Worm (Caenorhabditis elegans) whole organism, L4 larva: ENCODE measurements around the gene unk-1.

Source experiments
- D1046.2 ChIP-seq: fragments of 200-800 bp; sonication (Bioruptor generic); IDR thresholded peaks from 2 replicates; pipeline ENCODE4 v1.3.6; 2022; ENCODE audit warnings: missing genetic modification characterization, missing compliant biosample characterization
- R02D3.7 ChIP-seq: fragments of 150-350 bp; sonication (generic microtip); optimal IDR thresholded peaks from 3 replicates; lab custom pipeline; 2014; ENCODE audit warnings: missing biosample characterization, missing genetic modification characterization
- aha-1 ChIP-seq: fragments of 150-350 bp; peaks from one replicate; lab custom pipeline; 2014; ENCODE audit warnings: missing biosample characterization, missing genetic modification characterization
- ceh-44 ChIP-seq: fragments of 200-800 bp; sonication (Bioruptor generic); IDR thresholded peaks from 2 replicates; pipeline ENCODE4 v1.3.6; 2022; ENCODE audit warnings: missing genetic modification reagents, missing genetic modification characterization, missing compliant biosample characterization
- cey-2 ChIP-seq: sonication (generic microtip); optimal IDR thresholded peaks from 3 replicates; lab custom pipeline; 2017; ENCODE audit warnings: missing genetic modification characterization, mild to moderate bottlenecking, missing compliant biosample characterization, antibody characterized with exemption, borderline replicate concordance; ENCODE audit not compliant: insufficient read depth
- daf-12 ChIP-seq: fragments of 150-350 bp; optimal IDR thresholded peaks from 2 replicates; lab custom pipeline; 2014; ENCODE audit warnings: missing biosample characterization, missing genetic modification reagents, missing genetic modification characterization
- daf-16 ChIP-seq, 3 experiments: sonication (generic microtip); optimal IDR thresholded peaks; 2 replicates each; lab custom pipeline; 2016 to 2017; ENCODE audit warnings: missing genetic modification characterization in 3 of 3, missing genetic modification reagents in 3 of 3, mild to moderate bottlenecking in 2 of 3, missing compliant biosample characterization in 2 of 3, missing biosample characterization in 1 of 3, moderate library complexity in 1 of 3
- daf-8 ChIP-seq: fragments of 200-800 bp; sonication (Bioruptor generic); IDR thresholded peaks from 2 replicates; pipeline ENCODE4 v1.3.6; 2022; ENCODE audit warnings: missing genetic modification characterization, missing compliant biosample characterization
- dmd-6 ChIP-seq: fragments of 200-800 bp; sonication (Bioruptor generic); IDR thresholded peaks from 2 replicates; pipeline ENCODE4 v1.3.6; 2022; ENCODE audit warnings: missing genetic modification reagents, missing genetic modification characterization, missing compliant biosample characterization
- dve-1 ChIP-seq: sonication (generic microtip); optimal IDR thresholded peaks from 2 replicates; lab custom pipeline; 2017; ENCODE audit warnings: antibody characterized with exemption, mild to moderate bottlenecking, missing genetic modification characterization, missing compliant biosample characterization; ENCODE audit not compliant: insufficient read depth
- hlh-11 ChIP-seq: fragments of 200-800 bp; sonication (Bioruptor generic); optimal IDR thresholded peaks from 2 replicates; lab custom pipeline; 2018; ENCODE audit warnings: mild to moderate bottlenecking, missing genetic modification characterization, missing compliant biosample characterization
- hlh-30 ChIP-seq: sonication (generic microtip); optimal IDR thresholded peaks from 2 replicates; lab custom pipeline; 2017; ENCODE audit warnings: antibody characterized with exemption, mild to moderate bottlenecking, missing genetic modification characterization, missing compliant biosample characterization; ENCODE audit not compliant: insufficient read depth
- lsy-2 ChIP-seq, 2 experiments: fragments of 150-350 bp in 1 of 2; sonication (generic microtip) in 1 of 2; optimal IDR thresholded peaks; 2 replicates each; lab custom pipeline; 2014 to 2017; ENCODE audit warnings: missing biosample characterization in 2 of 2, missing genetic modification characterization in 2 of 2
- madf-5 ChIP-seq, 2 experiments: fragments of 200-800 bp; sonication (Bioruptor generic); IDR thresholded peaks; 2 replicates each; pipeline ENCODE4 v1.3.6; 2022; ENCODE audit warnings: missing compliant biosample characterization in 2 of 2, missing genetic modification characterization in 2 of 2
- mes-2 ChIP-seq: sonication (generic microtip); optimal IDR thresholded peaks from 2 replicates; lab custom pipeline; 2016; ENCODE audit warnings: missing genotype, mild to moderate bottlenecking, missing genetic modification characterization, missing compliant biosample characterization; ENCODE audit not compliant: poor library complexity, severe bottlenecking
- mxl-3 ChIP-seq: fragments of 200-800 bp; sonication (Bioruptor generic); optimal IDR thresholded peaks from 2 replicates; lab custom pipeline; 2018; ENCODE audit warnings: mild to moderate bottlenecking, missing genetic modification characterization, missing compliant biosample characterization
- nhr-102 ChIP-seq: sonication (generic microtip); optimal IDR thresholded peaks from 2 replicates; lab custom pipeline; 2016; ENCODE audit warnings: mild to moderate bottlenecking, missing genetic modification characterization, moderate library complexity, missing compliant biosample characterization
- nhr-25 ChIP-seq: sonication (generic microtip); optimal IDR thresholded peaks from 2 replicates; lab custom pipeline; 2017; ENCODE audit warnings: missing genetic modification characterization, mild to moderate bottlenecking, missing compliant biosample characterization, antibody characterized with exemption, moderate library complexity, borderline replicate concordance; ENCODE audit not compliant: insufficient read depth
- nhr-28 ChIP-seq: fragments of 150-350 bp; optimal IDR thresholded peaks from 2 replicates; lab custom pipeline; 2014; ENCODE audit warnings: missing biosample characterization, missing genetic modification characterization
- nhr-48 ChIP-seq: sonication (generic microtip); optimal IDR thresholded peaks from 2 replicates; lab custom pipeline; 2016; ENCODE audit warnings: mild to moderate bottlenecking, missing genetic modification characterization, missing compliant biosample characterization
- nhr-77 ChIP-seq: fragments of 150-350 bp; optimal IDR thresholded peaks from 2 replicates; lab custom pipeline; 2014; ENCODE audit warnings: missing biosample characterization, missing genetic modification characterization
- pha-4 ChIP-seq, 2 experiments: fragments of 150-350 bp in 1 of 2; fragments of 200-800 bp in 1 of 2; sonication (Bioruptor generic) in 1 of 2; IDR thresholded peaks in 1 of 2; optimal IDR thresholded peaks in 1 of 2; 2 replicates each; pipeline versions ENCODE4 v1.3.6 to Lab custom; 2014 to 2022; ENCODE audit warnings: missing genetic modification characterization in 2 of 2, missing genetic modification reagents in 2 of 2, missing biosample characterization in 1 of 2, missing compliant biosample characterization in 1 of 2
- pqm-1 ChIP-seq: sonication (generic microtip); optimal IDR thresholded peaks from 2 replicates; lab custom pipeline; 2017; ENCODE audit warnings: missing biosample characterization, missing genetic modification characterization
- set-16 ChIP-seq: fragments of 200-800 bp; sonication (Bioruptor generic); IDR thresholded peaks from 2 replicates; pipeline ENCODE4 v1.3.6; 2022; ENCODE audit warnings: missing genetic modification reagents, missing genetic modification characterization, missing compliant biosample characterization
- unc-62 ChIP-seq, 3 experiments: fragments of 150-350 bp in 1 of 3; sonication (generic microtip); optimal IDR thresholded peaks in 2 of 3; peaks in 1 of 3; 1 replicate in 1 of 3; 2 replicates in 2 of 3; lab custom pipeline; 2014 to 2017; ENCODE audit warnings: missing biosample characterization in 3 of 3, missing genetic modification characterization in 3 of 3, missing genetic modification reagents in 3 of 3, missing genotype in 1 of 3

Gene unk-1

DNA sequence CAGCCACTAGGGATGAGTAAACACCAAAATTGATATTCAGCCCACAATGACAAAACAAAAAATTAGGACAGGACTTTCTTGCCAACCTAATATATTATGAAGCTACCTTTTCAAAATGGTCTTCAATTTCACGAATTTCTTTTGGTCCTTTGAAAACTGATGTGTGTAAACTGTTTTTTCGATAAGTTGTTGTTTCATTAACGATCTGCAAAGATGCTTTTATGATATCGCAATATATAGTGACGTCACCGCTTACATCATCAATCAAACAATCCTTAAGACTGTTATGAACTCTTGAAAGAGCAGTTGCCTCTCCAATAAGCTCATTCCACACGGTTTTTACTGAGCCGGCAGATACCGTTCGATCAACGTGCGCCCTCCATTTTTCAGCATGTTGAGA lies 22.7 kb upstream of the unk-1 start:
- TF ChIP-seq ceh-44 (GFP tag; lab: Robert Waterston, UW), result no peak
- peak; percentile 83 for TF ChIP-seq aha-1 (tag; lab: Kevin White, UChicago)
- TF ChIP-seq daf-8 (GFP tag; lab: Robert Waterston, UW), result no peak
- TF ChIP-seq R02D3.7 (tag; lab: Kevin White, UChicago), result no peak

DNA sequence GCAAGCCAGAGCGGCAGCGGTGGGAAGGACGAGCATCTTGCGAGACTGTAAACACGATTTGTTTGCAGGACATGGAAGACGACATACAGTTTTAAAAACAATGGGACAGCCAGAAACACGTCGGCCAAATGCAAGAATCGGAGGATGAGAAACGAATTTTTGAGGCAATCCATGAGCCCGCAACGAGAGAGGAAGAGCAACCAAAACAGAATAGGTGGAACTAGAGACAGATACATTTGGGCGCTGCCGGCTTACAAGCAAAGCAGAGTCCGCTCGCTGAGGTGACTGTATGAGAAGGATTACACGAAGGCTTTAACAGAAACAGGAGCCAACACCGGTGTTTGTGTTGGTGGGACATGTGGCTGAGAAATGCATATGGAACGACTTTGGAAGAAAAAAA lies 20.3 kb upstream of the unk-1 start:
- TF ChIP-seq unc-62 (GFP tag; optimal IDR thresholded peaks at IDR 0.05 in 1 of 2; lab: Kevin White, UChicago) (peak in 1 of 2 experiments; percentile 92), unc-62 (tag; optimal IDR thresholded peaks at IDR 0.05; lab: Kevin White, UChicago) (no peak), D1046.2 (no peak)
- TF ChIP-seq, all 104 proteins: peak for 1

- TF ChIP-seq nhr-77 (tag; lab: Kevin White, UChicago), result peak; percentile 18
- TF ChIP-seq nhr-48 (tag; lab: Kevin White, UChicago), result no peak
- peak; percentile 37 for TF ChIP-seq hlh-30 (tag; lab: Kevin White, UChicago)
- TF ChIP-seq dmd-6 (GFP tag; lab: Robert Waterston, UW), result peak; percentile 20; the same call in 1 of the 2 replicates
- peak; percentile 29 for TF ChIP-seq nhr-28 (tag; lab: Kevin White, UChicago)
- peak; percentile 4 for TF ChIP-seq dve-1 (tag; lab: Kevin White, UChicago)
- TF ChIP-seq pqm-1 (tag; lab: Kevin White, UChicago), result peak; percentile 43
- no peak for TF ChIP-seq cey-2 (tag; lab: Kevin White, UChicago)
- TF ChIP-seq lsy-2 (tag; optimal IDR thresholded peaks at IDR 0.05; lab: Kevin White, UChicago), result no peak
- no peak for TF ChIP-seq daf-16 (GFP tag; optimal IDR thresholded peaks at IDR 0.05; lab: Kevin White, UChicago)
- peak; percentile 98 for TF ChIP-seq daf-16 (tag; optimal IDR thresholded peaks at IDR 0.05; lab: Kevin White, UChicago)
- TF ChIP-seq aha-1 (tag; lab: Kevin White, UChicago), result peak; percentile 6
- TF ChIP-seq hlh-11 (tag; lab: Kevin White, UChicago), result peak; percentile 33
- TF ChIP-seq, all 104 proteins: peak for 9
Observed at ce11 chrX:7997968-7998367, 16.8 kb upstream of the unk-1 start, which contains the start of gene sdpn-1. TSS of gene sdpn-1 (minus strand) at chrX:7998229.

- TF ChIP-seq unc-62 (GFP tag; optimal IDR thresholded peaks at IDR 0.05 in 1 of 2; lab: Kevin White, UChicago) (peak in 1 of 2 experiments; percentile 37), unc-62 (tag; optimal IDR thresholded peaks at IDR 0.05; lab: Kevin White, UChicago) (no peak), nhr-25 (tag; lab: Kevin White, UChicago) (no peak)
Observed at ce11 chrX:7998942-7999341, 15.8 kb upstream of the unk-1 start.

ce11 chrX:8003663-8004062 lies 11.1 kb upstream of the unk-1 start, which contains the start of the genes F45E1.1 and F45E1.2:
TSS of gene F45E1.1 (plus strand) at chrX:8003682.
TSS of gene F45E1.2 (plus strand) at chrX:8003733.
- TF ChIP-seq madf-5 (GFP tag; IDR thresholded peaks at IDR 0.05; lab: Robert Waterston, UW) (no peak), aha-1 (tag; lab: Kevin White, UChicago) (peak; percentile 18), set-16 (GFP tag; lab: Robert Waterston, UW) (peak; percentile 76; the same call in 1 of the 2 replicates), hlh-11 (tag; lab: Kevin White, UChicago) (no peak)

- TF ChIP-seq mes-2 (tag; lab: Kevin White, UChicago) (no peak), nhr-102 (tag; lab: Kevin White, UChicago) (no peak), pha-4 (GFP tag; IDR thresholded peaks at IDR 0.05; lab: Robert Waterston, UW) (no peak), pha-4 (tag; optimal IDR thresholded peaks at IDR 0.05; lab: Kevin White, UChicago) (no peak), daf-12 (tag; lab: Kevin White, UChicago) (no peak), unc-62 (GFP tag; optimal IDR thresholded peaks at IDR 0.05 in 1 of 2; lab: Kevin White, UChicago) (peak in 1 of 2 experiments; percentile 18), unc-62 (tag; optimal IDR thresholded peaks at IDR 0.05; lab: Kevin White, UChicago) (no peak), aha-1 (tag; lab: Kevin White, UChicago) (peak; percentile 52), mxl-3 (GFP tag; lab: Kevin White, UChicago) (peak; percentile 10)
Observed at ce11 chrX:8004845-8005244, 9.9 kb upstream of the unk-1 start.
